Fruit fly (Drosophila melanogaster) whole organism, embryonic: ENCODE data around the gene CG7275.

Experiments used
- Atf6 ChIP-seq: fragments of 200-800 bp; sonication (Bioruptor generic); IDR thresholded peaks from 2 replicates; pipeline ENCODE4 v1.3.6; 2022; ENCODE audit warnings: missing biosample characterization, missing genetic modification characterization
- C15 ChIP-seq: fragments of 200-800 bp; sonication (Bioruptor generic); IDR thresholded peaks from 3 replicates; pipeline ENCODE4 v1.3.6; 2022; ENCODE audit warnings: missing biosample characterization, missing genetic modification characterization
- CG10321 ChIP-seq: fragments of 200-800 bp; sonication (Bioruptor generic); IDR thresholded peaks from 2 replicates; pipeline ENCODE4 v1.3.6; 2022; ENCODE audit warnings: missing biosample characterization, missing genetic modification characterization
- CG10543 ChIP-seq: fragments of 200-800 bp; sonication (Bioruptor generic); optimal IDR thresholded peaks from 3 replicates; lab custom pipeline; 2017; ENCODE audit warnings: missing biosample characterization, mild to moderate bottlenecking, missing genetic modification characterization, moderate library complexity
- CG11695 ChIP-seq: fragments of 200-800 bp; sonication (Bioruptor generic); IDR thresholded peaks from 3 replicates; pipeline ENCODE4 v1.3.6; 2022; ENCODE audit warnings: missing biosample characterization, missing genetic modification characterization
- CG13775 ChIP-seq: fragments of 200-800 bp; sonication (Bioruptor generic); optimal IDR thresholded peaks from 3 replicates; lab custom pipeline; 2017; ENCODE audit warnings: missing biosample characterization, mild to moderate bottlenecking, missing genetic modification characterization
- CG1529 ChIP-seq: fragments of 200-800 bp; sonication (Bioruptor generic); optimal IDR thresholded peaks from 3 replicates; lab custom pipeline; 2018; ENCODE audit warnings: missing biosample characterization, missing genetic modification characterization
- CG17186 ChIP-seq: fragments of 200-800 bp; sonication (Bioruptor generic); optimal IDR thresholded peaks from 3 replicates; lab custom pipeline; 2017; ENCODE audit warnings: missing biosample characterization, missing genetic modification reagents, missing genetic modification characterization
- CG17912 ChIP-seq: fragments of 200-800 bp; sonication (Bioruptor generic); optimal IDR thresholded peaks from 2 replicates; lab custom pipeline; 2018; ENCODE audit warnings: missing biosample characterization, mild to moderate bottlenecking, missing genetic modification characterization
- CG2678 ChIP-seq: fragments of 200-800 bp; sonication (Bioruptor generic); optimal IDR thresholded peaks from 3 replicates; lab custom pipeline; 2019; ENCODE audit warnings: missing biosample characterization, mild to moderate bottlenecking, missing genetic modification characterization, moderate library complexity
- CG31224 ChIP-seq: fragments of 200-800 bp; sonication (Bioruptor generic); IDR thresholded peaks from 2 replicates; pipeline ENCODE4 v1.3.6; 2022; ENCODE audit warnings: missing biosample characterization, missing genetic modification characterization
- CG3163 ChIP-seq: fragments of 200-800 bp; sonication (Bioruptor generic); optimal IDR thresholded peaks from 3 replicates; lab custom pipeline; 2016; ENCODE audit warnings: missing biosample characterization, missing genetic modification characterization
- CG32772 ChIP-seq: fragments of 200-800 bp; sonication (Bioruptor generic); IDR thresholded peaks from 2 replicates; pipeline ENCODE4 v1.3.6; 2022; ENCODE audit warnings: missing biosample characterization, missing genetic modification characterization
- CG3281 ChIP-seq: fragments of 200-800 bp; sonication (Bioruptor generic); optimal IDR thresholded peaks from 3 replicates; lab custom pipeline; 2017; ENCODE audit warnings: missing biosample characterization, mild to moderate bottlenecking, missing genetic modification characterization
- CG33213 ChIP-seq: fragments of 200-800 bp; sonication (Bioruptor generic); optimal IDR thresholded peaks from 3 replicates; lab custom pipeline; 2016; ENCODE audit warnings: missing biosample characterization, missing genetic modification characterization
- CG43689 ChIP-seq: fragments of 200-800 bp; sonication (Bioruptor generic); IDR thresholded peaks from 2 replicates; pipeline ENCODE4 v1.3.6; 2022; ENCODE audit warnings: missing biosample characterization, missing genetic modification characterization
- CG5953 ChIP-seq: fragments of 200-800 bp; sonication (Bioruptor generic); IDR thresholded peaks from 2 replicates; pipeline ENCODE4 v1.3.6; 2022; ENCODE audit warnings: missing biosample characterization, missing genetic modification characterization
- CG8478 ChIP-seq: fragments of >200 bp; optimal IDR thresholded peaks from 2 replicates; lab custom pipeline; 2018
- Drgx ChIP-seq: fragments of 200-800 bp; sonication (Bioruptor generic); IDR thresholded peaks from 2 replicates; pipeline ENCODE4 v1.3.6; 2022; ENCODE audit warnings: missing biosample characterization, missing genetic modification characterization
- E2f2 ChIP-seq: fragments of 200-800 bp; sonication (Bioruptor generic); IDR thresholded peaks from 2 replicates; pipeline ENCODE4 v1.3.6; 2022; ENCODE audit warnings: missing biosample characterization, missing genetic modification characterization
- Elba2 ChIP-seq: fragments of 200-800 bp; sonication (Bioruptor generic); optimal IDR thresholded peaks from 3 replicates; lab custom pipeline; 2016; ENCODE audit warnings: missing biosample characterization, missing genetic modification characterization
- Hand ChIP-seq: fragments of 200-800 bp; sonication (Bioruptor generic); optimal IDR thresholded peaks from 2 replicates; lab custom pipeline; 2017; ENCODE audit warnings: mild to moderate bottlenecking, missing biosample characterization, missing genetic modification reagents, missing genetic modification characterization
- Hey ChIP-seq: fragments of 200-800 bp; sonication (Bioruptor generic); optimal IDR thresholded peaks from 3 replicates; lab custom pipeline; 2018; ENCODE audit warnings: missing biosample characterization, mild to moderate bottlenecking, missing genetic modification characterization
- Hr3 ChIP-seq: fragments of 200-800 bp; sonication (Bioruptor generic); optimal IDR thresholded peaks from 3 replicates; lab custom pipeline; 2016; ENCODE audit warnings: missing biosample characterization, missing genetic modification characterization
- Mes4 ChIP-seq: fragments of 200-800 bp; sonication (Bioruptor generic); optimal IDR thresholded peaks from 2 replicates; lab custom pipeline; 2016; ENCODE audit warnings: missing biosample characterization, missing genetic modification characterization
- Nf-YC ChIP-seq: fragments of 200-800 bp; optimal IDR thresholded peaks from 3 replicates; lab custom pipeline; 2019; ENCODE audit warnings: missing biosample characterization, mild to moderate bottlenecking, missing genetic modification characterization, moderate library complexity
- Oaz ChIP-seq: fragments of 200-800 bp; sonication (Bioruptor generic); IDR thresholded peaks from 2 replicates; pipeline ENCODE4 v1.3.6; 2022; ENCODE audit warnings: missing biosample characterization, missing genetic modification characterization
- Optix ChIP-seq: fragments of 200-800 bp; sonication (Bioruptor generic); IDR thresholded peaks from 3 replicates; pipeline ENCODE4 v1.3.6; 2022; ENCODE audit warnings: missing biosample characterization, missing genetic modification characterization
- Poxn ChIP-seq: fragments of 200-800 bp; sonication (Bioruptor generic); IDR thresholded peaks from 2 replicates; pipeline ENCODE4 v1.3.6; 2022; ENCODE audit warnings: missing biosample characterization, missing genetic modification characterization
- Ravus ChIP-seq: fragments of 200-800 bp; sonication (Bioruptor generic); IDR thresholded peaks from 2 replicates; pipeline ENCODE4 v1.3.6; 2022; ENCODE audit warnings: missing biosample characterization, missing genetic modification characterization
- Xrp1 ChIP-seq: fragments of 200-800 bp; sonication (Bioruptor generic); IDR thresholded peaks from 2 replicates; pipeline ENCODE4 v1.3.6; 2022; ENCODE audit warnings: missing biosample characterization, missing genetic modification characterization
- bab2 ChIP-seq: fragments of 200-800 bp; sonication (Bioruptor generic); optimal IDR thresholded peaks from 2 replicates; lab custom pipeline; 2016; ENCODE audit warnings: missing biosample characterization, missing genetic modification characterization
- chinmo ChIP-seq: fragments of 200-800 bp; sonication (Bioruptor generic); IDR thresholded peaks from 4 replicates; pipeline ENCODE4 v1.3.6; 2022; ENCODE audit warnings: missing biosample characterization, missing genetic modification characterization; ENCODE audit not compliant: partially characterized antibody
- crp ChIP-seq, 2 experiments: fragments of 200-800 bp; sonication (Bioruptor generic); optimal IDR thresholded peaks; 2 replicates in 1 of 2; 3 replicates in 1 of 2; lab custom pipeline; 2017; ENCODE audit warnings: missing biosample characterization in 2 of 2, missing genetic modification characterization in 2 of 2, mild to moderate bottlenecking in 1 of 2, moderate library complexity in 1 of 2
- dmrt99B ChIP-seq: fragments of 200-800 bp; sonication (Bioruptor generic); optimal IDR thresholded peaks from 2 replicates; lab custom pipeline; 2018; ENCODE audit warnings: missing biosample characterization, mild to moderate bottlenecking, missing genetic modification characterization, moderate library complexity
- eyg ChIP-seq: fragments of 200-800 bp; sonication (Bioruptor generic); optimal IDR thresholded peaks from 3 replicates; lab custom pipeline; 2016; ENCODE audit warnings: missing biosample characterization, missing genetic modification characterization
- ind ChIP-seq: fragments of 200-800 bp; sonication (Bioruptor generic); optimal IDR thresholded peaks from 3 replicates; lab custom pipeline; 2016; ENCODE audit warnings: missing biosample characterization, missing genetic modification characterization
- inv ChIP-seq: fragments of 200-800 bp; sonication (Bioruptor generic); IDR thresholded peaks from 2 replicates; pipeline ENCODE4 v1.3.6; 2022; ENCODE audit warnings: missing biosample characterization, missing genetic modification characterization; ENCODE audit not compliant: partially characterized antibody
- kah ChIP-seq: fragments of 200-800 bp; sonication (Bioruptor generic); optimal IDR thresholded peaks from 2 replicates; lab custom pipeline; 2018; ENCODE audit warnings: missing biosample characterization, mild to moderate bottlenecking, missing genetic modification characterization
- knrl ChIP-seq: fragments of 200-800 bp; sonication (Bioruptor generic); IDR thresholded peaks from 3 replicates; pipeline ENCODE4 v1.3.6; 2022; ENCODE audit warnings: missing biosample characterization, missing genetic modification characterization; ENCODE audit not compliant: partially characterized antibody
- nau ChIP-seq: fragments of 200-800 bp; sonication (Bioruptor generic); optimal IDR thresholded peaks from 3 replicates; lab custom pipeline; 2017; ENCODE audit warnings: missing biosample characterization, mild to moderate bottlenecking, missing genetic modification characterization, missing genetic modification reagents
- pan ChIP-seq, 4 experiments: fragments of >200 bp in 3 of 4; fragments of 200-800 bp in 1 of 4; sonication (Bioruptor generic) in 1 of 4; optimal IDR thresholded peaks in 3 of 4; IDR thresholded peaks in 1 of 4; 2 replicates each; pipeline versions ENCODE4 v1.3.6 to Lab custom; 2017 to 2022; ENCODE audit warnings: missing biosample characterization in 2 of 4, missing genetic modification characterization in 2 of 4, mixed read lengths in 1 of 4
- ranshi ChIP-seq: fragments of 200-800 bp; sonication (Bioruptor generic); IDR thresholded peaks from 2 replicates; pipeline ENCODE4 v1.3.6; 2022; ENCODE audit warnings: missing biosample characterization, missing genetic modification characterization
- ro ChIP-seq: fragments of 200-800 bp; sonication (Bioruptor generic); IDR thresholded peaks from 2 replicates; pipeline ENCODE4 v1.3.6; 2022; ENCODE audit warnings: missing biosample characterization, missing genetic modification characterization
- slbo ChIP-seq: fragments of 200-800 bp; sonication (Bioruptor generic); IDR thresholded peaks from 2 replicates; pipeline ENCODE4 v1.3.6; 2022; ENCODE audit warnings: missing biosample characterization, missing genetic modification characterization
- sr ChIP-seq: fragments of 200-800 bp; sonication (Bioruptor generic); IDR thresholded peaks from 3 replicates; pipeline ENCODE4 v1.3.6; 2022; ENCODE audit warnings: missing biosample characterization, missing genetic modification characterization
- vfl ChIP-seq: fragments of 200-800 bp; sonication (Bioruptor generic); optimal IDR thresholded peaks from 2 replicates; lab custom pipeline; 2016; ENCODE audit warnings: missing biosample characterization, missing genetic modification characterization
- vnd ChIP-seq: fragments of 200-800 bp; sonication (Bioruptor generic); IDR thresholded peaks from 3 replicates; pipeline ENCODE4 v1.3.6; 2022; ENCODE audit warnings: missing biosample characterization, missing genetic modification characterization; ENCODE audit not compliant: partially characterized antibody
- vvl ChIP-seq: fragments of 200-800 bp; sonication (Bioruptor generic); IDR thresholded peaks from 2 replicates; pipeline ENCODE4 v1.3.6; 2022; ENCODE audit warnings: missing biosample characterization, missing genetic modification characterization
- wdn ChIP-seq: fragments of 200-800 bp; sonication (Bioruptor generic); IDR thresholded peaks from 2 replicates; pipeline ENCODE4 v1.3.6; 2022; ENCODE audit warnings: missing biosample characterization, missing genetic modification characterization

The CG7275 gene

DNA sequence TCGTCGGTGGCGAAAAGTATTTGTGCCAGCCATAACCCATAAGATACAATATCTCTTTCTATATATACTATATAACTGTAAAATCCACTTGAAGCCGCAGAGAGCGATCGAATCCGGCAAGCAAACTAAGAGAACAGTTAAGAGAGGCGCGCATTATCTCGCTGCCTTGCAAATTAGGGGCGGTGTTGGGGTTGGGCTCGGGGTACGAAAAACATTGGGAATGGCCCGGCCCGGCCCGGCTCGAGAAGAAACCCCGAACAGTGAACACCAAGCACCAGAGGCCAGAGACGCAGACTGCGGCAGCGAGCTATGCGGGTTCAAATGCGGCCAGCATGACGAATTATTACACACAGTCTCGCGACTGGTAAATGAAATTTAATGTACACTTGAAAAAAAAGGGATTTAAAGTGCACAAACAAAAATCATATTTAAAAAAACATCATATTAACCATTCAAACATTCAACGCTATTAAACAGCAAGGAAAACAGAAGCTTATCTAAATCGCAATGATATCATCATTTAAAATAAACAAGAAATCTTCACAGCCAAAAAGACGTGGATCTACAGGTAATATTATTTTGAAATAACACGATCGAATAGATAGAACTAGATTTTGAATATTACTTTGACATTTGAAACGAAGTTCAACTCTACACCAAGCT is 33.7 kb downstream of the CG7275 start (continued):
- TF ChIP-seq CG10543 (GFP tag; lab: Kevin White, UChicago), result no peak
- TF ChIP-seq CG11695, result peak; percentile 39; the same call in 1 of the 3 replicates
- no peak for TF ChIP-seq Hand
- TF ChIP-seq C15, result 0 out of 3 replicates have a peak, but pooled peaks have one; percentile 39
- no peak for TF ChIP-seq crp (GFP tag; optimal IDR thresholded peaks at IDR 0.05; lab: Kevin White, UChicago)
- no peak for TF ChIP-seq Hr3 (GFP tag; lab: Kevin White, UChicago)
- 0 out of 2 replicates have a peak, but pooled peaks have one; percentile 5 for TF ChIP-seq wdn (GFP tag; lab: Robert Waterston, UW)
- TF ChIP-seq CG8478 (lab: Kevin White, UChicago), result no peak
- TF ChIP-seq Drgx (GFP tag; lab: Robert Waterston, UW), result peak; percentile 70
- no peak for TF ChIP-seq CG13775
- no peak for TF ChIP-seq CG1529 (GFP tag; lab: Kevin White, UChicago)
- TF ChIP-seq CG33213 (GFP tag; lab: Kevin White, UChicago), result no peak
- peak; percentile 11 for TF ChIP-seq CG3281
- TF ChIP-seq ro (GFP tag; lab: Robert Waterston, UW), result no peak
- TF ChIP-seq CG32772 (GFP tag; lab: Robert Waterston, UW), result peak; percentile 55; the same call in 1 of the 2 replicates
- no peak for TF ChIP-seq CG17912 (GFP tag; lab: Kevin White, UChicago)
- peak; percentile 73 for TF ChIP-seq vvl (GFP tag; lab: Robert Waterston, UW)
- TF ChIP-seq CG5953 (GFP tag; lab: Robert Waterston, UW), result no peak
- peak; percentile 66 for TF ChIP-seq Xrp1 (GFP tag; lab: Robert Waterston, UW)
- no peak for TF ChIP-seq vnd (GFP tag; lab: Robert Waterston, UW)
- peak; percentile 89 for TF ChIP-seq CG3163 (GFP tag; lab: Kevin White, UChicago)
- TF ChIP-seq chinmo (GFP tag; lab: Robert Waterston, UW), result peak; percentile 86; the same call in 2 of the 4 replicates
- no peak for TF ChIP-seq knrl (GFP tag; lab: Robert Waterston, UW)
- no peak for TF ChIP-seq bab2 (GFP tag; lab: Kevin White, UChicago)
- TF ChIP-seq sr (GFP tag; lab: Robert Waterston, UW), result no peak
- TF ChIP-seq Hey, result no peak
- no peak for TF ChIP-seq Elba2 (GFP tag; lab: Kevin White, UChicago)
- TF ChIP-seq kah (GFP tag; lab: Kevin White, UChicago), result no peak
- no peak for TF ChIP-seq nau (GFP tag; lab: Kevin White, UChicago)
- no peak for TF ChIP-seq Optix (GFP tag; lab: Robert Waterston, UW)
- no peak for TF ChIP-seq Nf-YC (tag; lab: Kevin White, UChicago)
- TF ChIP-seq CG43689 (GFP tag; lab: Robert Waterston, UW), result no peak
- peak; percentile 63 for TF ChIP-seq slbo (GFP tag; lab: Robert Waterston, UW)
- TF ChIP-seq vfl (GFP tag; lab: Kevin White, UChicago), result no peak
- no peak for TF ChIP-seq CG10321
- peak; percentile 52 for TF ChIP-seq ind (GFP tag; lab: Kevin White, UChicago)
- TF ChIP-seq CG2678, result peak; percentile 67
- TF ChIP-seq E2f2 (GFP tag; lab: Robert Waterston, UW), result no peak
- TF ChIP-seq Ravus (GFP tag; lab: Robert Waterston, UW), result no peak
- peak; percentile 63 for TF ChIP-seq dmrt99B (tag; lab: Kevin White, UChicago)
- 0 out of 2 replicates have a peak, but pooled peaks have one; percentile 15 for TF ChIP-seq Oaz
- TF ChIP-seq Mes4 (GFP tag; lab: Kevin White, UChicago), result no peak
- TF ChIP-seq inv (GFP tag; lab: Robert Waterston, UW), result no peak
- no peak for TF ChIP-seq CG17186 (GFP tag; lab: Kevin White, UChicago)
- TF ChIP-seq ranshi (GFP tag; lab: Robert Waterston, UW), result peak; percentile 68
- no peak for TF ChIP-seq CG31224 (GFP tag; lab: Robert Waterston, UW)
- TF ChIP-seq Poxn (GFP tag; lab: Robert Waterston, UW), result no peak
- TF ChIP-seq pan (optimal IDR thresholded peaks at IDR 0.05; lab: Kevin White, UChicago), result no peak
- TF ChIP-seq pan (GFP tag; optimal IDR thresholded peaks at IDR 0.05 in 1 of 2, IDR thresholded peaks at IDR 0.05 in 1 of 2), result peak in 1 of 2 experiments; percentile 72
- TF ChIP-seq Atf6, result peak; percentile 52; the same call in 1 of the 2 replicates
- TF ChIP-seq eyg (GFP tag; lab: Kevin White, UChicago), result peak; percentile 21
